Fruit fly (Drosophila melanogaster): ENCODE measurements around the gene CCT2.

Gene CCT2

DNA sequence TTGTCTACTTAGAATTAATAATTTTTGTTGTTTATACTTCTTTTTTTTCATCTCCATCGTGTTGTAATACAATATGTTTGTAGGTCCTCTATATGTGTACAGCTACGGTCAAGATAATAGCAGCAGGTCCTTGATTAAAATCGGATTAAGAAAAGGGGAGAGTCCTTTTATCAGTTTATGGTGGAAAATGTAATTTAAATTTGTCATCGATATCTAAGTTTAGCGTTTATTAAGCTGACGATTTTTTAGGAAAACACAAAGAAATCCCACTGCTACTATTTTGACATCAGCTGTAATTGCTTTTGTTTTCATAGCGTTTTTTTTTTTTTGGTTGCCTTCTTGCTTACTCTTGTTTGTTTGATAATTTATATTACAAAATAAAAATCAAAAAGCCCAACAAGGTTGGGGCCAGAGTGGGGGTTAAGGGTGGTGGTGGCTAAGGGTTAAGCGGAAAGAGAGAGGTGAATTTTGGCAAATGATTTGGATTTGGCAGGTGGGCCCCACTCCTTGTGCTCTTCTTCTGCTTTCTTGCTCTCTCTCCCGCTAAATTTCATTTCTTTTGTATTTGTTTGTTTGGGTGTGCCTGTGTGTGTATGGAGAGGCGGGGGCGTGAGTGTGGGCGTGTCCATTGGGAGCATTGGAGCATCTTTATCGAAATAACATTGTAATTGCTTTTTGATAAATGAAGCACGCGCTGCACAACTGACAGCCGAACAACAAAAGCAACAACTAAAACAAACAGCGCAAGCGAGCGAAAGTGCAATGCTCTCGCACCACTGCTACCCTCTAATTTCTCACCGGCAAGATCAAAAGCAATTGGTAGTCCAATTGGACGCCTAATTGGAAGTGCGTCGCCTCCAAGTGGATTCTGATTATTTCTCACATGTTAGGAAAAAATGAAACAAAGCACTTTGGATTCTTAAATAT lies 31.8 kb downstream of the CCT2 start (continued):
- peak; percentile 32; the same call in 1 of the 2 replicates for TF ChIP-seq lmd (GFP tag; IDR thresholded peaks at IDR 0.05)
- no peak for TF ChIP-seq croc (GFP tag; conservative IDR thresholded peaks at IDR 0.05)
- 0 out of 2 replicates have a peak, but pooled peaks have one; percentile 9 for TF ChIP-seq Bgb (GFP tag; IDR thresholded peaks at IDR 0.05; ENCODE audit: partially characterized antibody)
- TF ChIP-seq CG14710 (tag; optimal IDR thresholded peaks at IDR 0.05) = peak; percentile 41
- TF ChIP-seq D19B (GFP tag; optimal IDR thresholded peaks at IDR 0.05) = peak; percentile 81
- peak; percentile 60 for TF ChIP-seq Meics (GFP tag; optimal IDR thresholded peaks at IDR 0.05)
- peak; percentile 22; the same call in 1 of the 2 replicates for TF ChIP-seq CG6689 (GFP tag; IDR thresholded peaks at IDR 0.05)
- TF ChIP-seq CG4854 (GFP tag; optimal IDR thresholded peaks at IDR 0.05) = peak; percentile 12
- no peak for TF ChIP-seq Awh (GFP tag; IDR thresholded peaks at IDR 0.05)
- TF ChIP-seq CG34224 (GFP tag; IDR thresholded peaks at IDR 0.05; ENCODE audit: partially characterized antibody) = no peak
- peak; percentile 36 for TF ChIP-seq CG1233 (GFP tag; optimal IDR thresholded peaks at IDR 0.05)
- peak; percentile 56 for TF ChIP-seq nmo (GFP tag; optimal IDR thresholded peaks at IDR 0.05)
- TF ChIP-seq tio (GFP tag; optimal IDR thresholded peaks at IDR 0.05) = peak; percentile 28
- peak; percentile 86 for TF ChIP-seq Med (GFP tag)
- no peak for TF ChIP-seq mirr (GFP tag; optimal IDR thresholded peaks at IDR 0.05)
- TF ChIP-seq CG12391 (tag; optimal IDR thresholded peaks at IDR 0.05) = peak; percentile 45
- peak; percentile 46; the same call in 1 of the 2 replicates for TF ChIP-seq Ptx1 (GFP tag; IDR thresholded peaks at IDR 0.05)
- TF ChIP-seq crol (GFP tag; IDR thresholded peaks at IDR 0.05) = 0 out of 2 replicates have a peak, but pooled peaks have one; percentile 16
- TF ChIP-seq jing (GFP tag; optimal IDR thresholded peaks at IDR 0.05) = no peak
- TF ChIP-seq CG3065 (GFP tag; optimal IDR thresholded peaks at IDR 0.05) = no peak
- TF ChIP-seq h (optimal IDR thresholded peaks at IDR 0.05) = no peak
- TF ChIP-seq gcm2 (GFP tag; optimal IDR thresholded peaks at IDR 0.05) = no peak
- TF ChIP-seq oc (tag; optimal IDR thresholded peaks at IDR 0.05) = no peak
- TF ChIP-seq CG14014 (GFP tag; IDR thresholded peaks at IDR 0.05) = peak; percentile 47
- peak; percentile 12 for TF ChIP-seq Camta (GFP tag; optimal IDR thresholded peaks at IDR 0.05)
- peak; percentile 49 for TF ChIP-seq fd96Cb (tag; optimal IDR thresholded peaks at IDR 0.05)
- no peak for TF ChIP-seq CG3407 (GFP tag; optimal IDR thresholded peaks at IDR 0.05)
- TF ChIP-seq az2 (GFP tag; optimal IDR thresholded peaks at IDR 0.05) = peak; percentile 20
- TF ChIP-seq NfI (GFP tag; optimal IDR thresholded peaks at IDR 0.05) = peak; percentile 28
- TF ChIP-seq cg (GFP tag; optimal IDR thresholded peaks at IDR 0.05) = peak; percentile 22
- peak; percentile 55 for TF ChIP-seq CG10979 (tag; optimal IDR thresholded peaks at IDR 0.05)
- no peak for TF ChIP-seq CG11398 (GFP tag; optimal IDR thresholded peaks at IDR 0.05)
- TF ChIP-seq wor (GFP tag; IDR thresholded peaks at IDR 0.05) = no peak
- no peak for TF ChIP-seq chm (GFP tag; IDR thresholded peaks at IDR 0.05)
- TF ChIP-seq gcm (GFP tag; optimal IDR thresholded peaks at IDR 0.05) = peak; percentile 7
- TF ChIP-seq sens-2 (GFP tag; IDR thresholded peaks at IDR 0.05) = no peak
- TF ChIP-seq Hand (GFP tag; optimal IDR thresholded peaks at IDR 0.05) = peak; percentile 12
- TF ChIP-seq gfzf (GFP tag; optimal IDR thresholded peaks at IDR 0.05) = no peak
- TF ChIP-seq Ets65A (GFP tag) = peak; percentile 77
- no peak for TF ChIP-seq eyg (GFP tag; optimal IDR thresholded peaks at IDR 0.05)
- no peak for TF ChIP-seq D (optimal IDR thresholded peaks at IDR 0.05)
- peak; percentile 37 for TF ChIP-seq D (GFP tag; optimal IDR thresholded peaks at IDR 0.05)
- TF ChIP-seq CG4424 (GFP tag; optimal IDR thresholded peaks at IDR 0.05) = peak; percentile 21
- no peak for TF ChIP-seq luna (GFP tag; optimal IDR thresholded peaks at IDR 0.05)
- TF ChIP-seq trem (tag; optimal IDR thresholded peaks at IDR 0.05) = peak; percentile 1
- TF ChIP-seq CG14667 (GFP tag; IDR thresholded peaks at IDR 0.05) = no peak
- peak; percentile 34; the same call in 1 of the 2 replicates for TF ChIP-seq Drgx (GFP tag; IDR thresholded peaks at IDR 0.05)
- no peak for TF ChIP-seq sima (GFP tag; optimal IDR thresholded peaks at IDR 0.05)
- TF ChIP-seq TFAM (GFP tag; optimal IDR thresholded peaks at IDR 0.05) = no peak
